Fruit fly (Drosophila melanogaster): ENCODE results near the gene Rpt3R.

DNA sequence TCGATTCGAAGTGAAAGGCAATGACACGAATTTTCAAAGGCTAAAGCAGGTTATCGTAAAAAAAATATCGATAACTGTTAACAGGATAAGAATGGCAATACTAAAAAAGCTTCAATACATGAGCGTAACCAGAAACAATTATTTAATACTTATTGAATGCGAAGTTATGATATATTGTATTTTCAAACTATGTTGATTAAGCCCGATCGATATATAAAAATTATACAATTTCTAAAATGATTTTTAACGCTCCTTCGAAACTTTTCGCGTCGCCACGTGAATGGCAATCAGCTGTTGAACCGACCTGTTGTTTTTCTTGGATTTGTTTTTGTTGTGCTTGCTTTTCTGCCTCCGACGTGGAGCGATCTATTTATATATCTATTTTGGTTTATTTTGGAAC is at the start of gene Rpt3R, which contains the start of gene Alg12:
- TF ChIP-seq CG34367 (tag; optimal IDR thresholded peaks at IDR 0.05) (no peak), CG17806 (tag; optimal IDR thresholded peaks at IDR 0.05) (no peak), Ets98B (GFP tag; IDR thresholded peaks at IDR 0.05) (no peak), CG4496 (GFP tag; IDR thresholded peaks at IDR 0.05) (no peak), CG8159 (tag; optimal IDR thresholded peaks at IDR 0.05) (no peak), Pif1A (GFP tag; optimal IDR thresholded peaks at IDR 0.05) (no peak), Pif1B (GFP tag; optimal IDR thresholded peaks at IDR 0.05) (no peak), CG13204 (GFP tag; optimal IDR thresholded peaks at IDR 0.05) (no peak), CG10348 (GFP tag; IDR thresholded peaks at IDR 0.05) (no peak), CG8301 (tag; optimal IDR thresholded peaks at IDR 0.05) (no peak)
